Worm (Caenorhabditis elegans) whole organism, L4 larva: ENCODE results near the gene ZK1055.7.

Experiments used
- F10B5.3 ChIP-seq: sonication (generic microtip); optimal IDR thresholded peaks from 2 replicates; lab custom pipeline; 2016; ENCODE audit warnings: mild to moderate bottlenecking, missing genetic modification characterization, missing compliant biosample characterization
- ama-1 ChIP-seq: fragments of 150-350 bp; optimal IDR thresholded peaks from 2 replicates; lab custom pipeline; 2014; ENCODE audit warnings: inconsistent platforms, mixed read lengths
- lin-13 ChIP-seq: fragments of 150-350 bp; optimal IDR thresholded peaks from 2 replicates; lab custom pipeline; 2014; ENCODE audit warnings: missing biosample characterization, missing genetic modification reagents, missing genetic modification characterization
- rbr-2 ChIP-seq: sonication (generic microtip); optimal IDR thresholded peaks from 2 replicates; lab custom pipeline; 2016; ENCODE audit warnings: missing genotype, missing genetic modification characterization, missing compliant biosample characterization
- skn-1 ChIP-seq: fragments of 150-350 bp; optimal IDR thresholded peaks from 2 replicates; lab custom pipeline; 2014; ENCODE audit warnings: missing biosample characterization, missing genetic modification characterization
- zag-1 ChIP-seq: fragments of 150-350 bp; optimal IDR thresholded peaks from 2 replicates; lab custom pipeline; 2014; ENCODE audit warnings: missing biosample characterization, missing genetic modification characterization
- zfp-3 ChIP-seq: fragments of 200-800 bp; sonication (Bioruptor generic); conservative IDR thresholded peaks from 2 replicates; pipeline ENCODE4 v1.3.6; 2022; ENCODE audit warnings: missing genetic modification reagents, missing genetic modification characterization, missing compliant biosample characterization

DNA sequence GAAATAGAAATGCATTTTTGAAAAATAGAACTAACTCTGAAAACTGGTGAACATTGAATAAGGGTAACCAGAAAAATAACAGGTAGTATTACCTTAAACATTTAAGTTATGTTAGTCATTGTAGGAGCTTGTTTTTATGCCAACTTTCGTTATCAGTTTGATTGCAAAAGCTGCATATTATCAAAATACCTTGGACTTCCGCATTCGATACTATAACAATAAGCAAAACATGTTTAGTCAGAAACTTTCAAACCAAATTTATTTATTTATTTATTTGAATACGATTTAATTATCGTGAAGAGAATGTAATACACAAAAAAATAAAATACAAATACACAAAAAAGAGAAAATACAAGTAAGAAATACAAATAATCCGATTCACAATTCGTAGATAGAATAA lies 50.9 kb downstream of the ZK1055.7 start, which contains the start of gene K04A8.19:
- no peak for TF ChIP-seq zfp-3 (GFP tag; lab: Robert Waterston, UW)
- no peak for TF ChIP-seq F10B5.3 (tag; lab: Kevin White, UChicago)
- TF ChIP-seq rbr-2 (tag; lab: Kevin White, UChicago), result no peak
- TF ChIP-seq skn-1, result no peak
- TF ChIP-seq ama-1 (lab: Kevin White, UChicago), result no peak
- TF ChIP-seq zag-1, result no peak
- TF ChIP-seq lin-13 (GFP tag; lab: Kevin White, UChicago), result no peak
